1 fruit fly cellular context compared by ENCODE assay signal in the genomic region with DNA sequence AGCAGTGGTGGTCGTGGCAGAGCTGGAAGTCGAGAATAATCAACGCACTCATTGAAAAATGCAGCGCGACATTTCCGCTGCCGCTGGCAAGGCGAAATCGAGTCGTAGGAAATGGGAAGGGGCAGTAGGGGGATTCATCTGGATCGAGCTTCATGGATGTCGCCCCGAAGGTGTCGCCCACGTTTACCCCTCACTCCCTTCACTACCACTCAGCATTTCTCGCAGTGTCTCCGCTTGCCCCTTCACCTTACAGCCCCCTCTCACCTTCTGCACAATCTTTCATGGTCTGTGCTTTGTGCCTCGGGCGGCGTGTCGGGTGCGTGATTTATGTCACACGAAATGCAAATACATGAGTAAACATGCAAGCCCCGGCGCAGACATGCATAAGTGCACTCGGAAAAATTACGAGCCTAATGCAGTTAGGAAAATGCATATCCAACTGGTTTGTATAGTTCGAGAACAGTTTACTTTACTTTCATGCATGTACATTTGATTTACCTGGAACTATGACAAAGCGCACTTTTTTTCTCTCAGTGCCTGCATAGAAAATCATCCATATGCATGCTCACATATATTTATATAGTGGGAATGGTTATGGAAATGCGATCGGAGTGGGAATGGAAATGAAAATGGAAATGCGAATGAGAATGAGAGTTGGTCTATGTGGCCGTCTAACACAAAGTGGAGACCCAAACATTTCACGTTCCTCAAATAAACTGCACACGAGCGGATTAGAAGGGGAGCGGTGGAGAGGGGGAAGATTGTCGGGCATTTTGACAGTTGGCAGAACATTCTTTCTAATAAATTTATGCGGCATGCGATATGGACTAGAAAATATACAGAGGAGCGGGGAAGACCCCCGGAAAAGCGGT.
A peak's percentile ranks its signal among the peaks of the same experiment; 100 is the strongest.
TF ChIP-seq lines count a peak whose summit lies in the region.

No protein-coding gene starts in this region.

TF ChIP-seq in whole organism, embryonic, 481 proteins besides CTCF, POLR2A, EP300 and RAD21 (continued from another document and continues in another):
- TF ChIP-seq Mad (GFP tag; optimal IDR thresholded peaks at IDR 0.05; lab: Kevin White, UChicago) = peak; percentile 84
- peak; percentile 95 for TF ChIP-seq gsb-n (tag; optimal IDR thresholded peaks at IDR 0.05; lab: Kevin White, UChicago)
- no peak for TF ChIP-seq Hmx (GFP tag; optimal IDR thresholded peaks at IDR 0.05; lab: Kevin White, UChicago)
- peak; percentile 59 for TF ChIP-seq CG3163 (GFP tag; optimal IDR thresholded peaks at IDR 0.05; lab: Kevin White, UChicago)
- peak; percentile 88 for TF ChIP-seq CG18764 (GFP tag; optimal IDR thresholded peaks at IDR 0.05; lab: Kevin White, UChicago)
- TF ChIP-seq HLHmδ (GFP tag; optimal IDR thresholded peaks at IDR 0.05; lab: Kevin White, UChicago) = no peak
- peak; percentile 93 for TF ChIP-seq slp2 (GFP tag; optimal IDR thresholded peaks at IDR 0.05; lab: Kevin White, UChicago)
- TF ChIP-seq sqz (GFP tag; optimal IDR thresholded peaks at IDR 0.05; lab: Kevin White, UChicago) = peak; percentile 70
- peak; percentile 12 for TF ChIP-seq bigmax (GFP tag; optimal IDR thresholded peaks at IDR 0.05; lab: Kevin White, UChicago)
- TF ChIP-seq gem (tag; optimal IDR thresholded peaks at IDR 0.05; lab: Kevin White, UChicago) = peak; percentile 94
- TF ChIP-seq Hmr (GFP tag; optimal IDR thresholded peaks at IDR 0.05; lab: Kevin White, UChicago) = peak; percentile 22
- no peak for TF ChIP-seq hbn (GFP tag; IDR thresholded peaks at IDR 0.05; lab: Robert Waterston, UW; ENCODE audit: partially characterized antibody)
- TF ChIP-seq Dp (GFP tag; optimal IDR thresholded peaks at IDR 0.05; lab: Kevin White, UChicago) = no peak
- TF ChIP-seq ara (GFP tag; IDR thresholded peaks at IDR 0.05; lab: Robert Waterston, UW) = peak; percentile 95
- TF ChIP-seq Med (GFP tag; lab: Kevin White, UChicago) = peak; percentile 97
- TF ChIP-seq esg (GFP tag; conservative IDR thresholded peaks at IDR 0.05; lab: Robert Waterston, UW) = peak; percentile 80
- TF ChIP-seq corto (GFP tag; optimal IDR thresholded peaks at IDR 0.05; lab: Kevin White, UChicago) = no peak
- peak; percentile 57; the same call in 1 of the 2 replicates for TF ChIP-seq klu (GFP tag; IDR thresholded peaks at IDR 0.05; lab: Robert Waterston, UW)
- TF ChIP-seq mam (GFP tag; optimal IDR thresholded peaks at IDR 0.05; lab: Kevin White, UChicago) = peak; percentile 65
- no peak for TF ChIP-seq Doc3 (GFP tag; IDR thresholded peaks at IDR 0.05; lab: Robert Waterston, UW; ENCODE audit: partially characterized antibody)
- peak; percentile 88 for TF ChIP-seq Abd-B (GFP tag; optimal IDR thresholded peaks at IDR 0.05; lab: Kevin White, UChicago)
- peak; percentile 88 for TF ChIP-seq nau (GFP tag; optimal IDR thresholded peaks at IDR 0.05; lab: Kevin White, UChicago)
- no peak for TF ChIP-seq Kr (GFP tag; optimal IDR thresholded peaks at IDR 0.05; lab: Kevin White, UChicago)
- TF ChIP-seq Opbp (GFP tag; IDR thresholded peaks at IDR 0.05; lab: Robert Waterston, UW; ENCODE audit: partially characterized antibody) = 0 out of 3 replicates have a peak, but pooled peaks have one; percentile 42
- peak; percentile 25 for TF ChIP-seq CG12744 (GFP tag; optimal IDR thresholded peaks at IDR 0.05; lab: Kevin White, UChicago)
- no peak for TF ChIP-seq lov (optimal IDR thresholded peaks at IDR 0.05; lab: Kevin White, UChicago)
- TF ChIP-seq lov (GFP tag; IDR thresholded peaks at IDR 0.05; lab: Robert Waterston, UW) = peak; percentile 94
- peak; percentile 91 for TF ChIP-seq otp (GFP tag; IDR thresholded peaks at IDR 0.05; lab: Robert Waterston, UW)
- peak; percentile 65 for TF ChIP-seq CG9876 (GFP tag; optimal IDR thresholded peaks at IDR 0.05; lab: Kevin White, UChicago)
- peak; percentile 92 for TF ChIP-seq Drgx (GFP tag; IDR thresholded peaks at IDR 0.05; lab: Robert Waterston, UW)
- TF ChIP-seq CG9932 (GFP tag; IDR thresholded peaks at IDR 0.05; lab: Robert Waterston, UW) = no peak
- peak; percentile 56 for TF ChIP-seq sd (tag; optimal IDR thresholded peaks at IDR 0.05; lab: Kevin White, UChicago)
- peak; percentile 97 for TF ChIP-seq ATbp (GFP tag; optimal IDR thresholded peaks at IDR 0.05; lab: Kevin White, UChicago)
- peak; percentile 78 for TF ChIP-seq CG4360 (GFP tag; IDR thresholded peaks at IDR 0.05; lab: Robert Waterston, UW)
- peak; percentile 78 for TF ChIP-seq CG14441 (GFP tag; IDR thresholded peaks at IDR 0.05; lab: Robert Waterston, UW)
- TF ChIP-seq Oaz (GFP tag; IDR thresholded peaks at IDR 0.05; lab: Robert Waterston, UW) = peak; percentile 67
- peak; percentile 74 for TF ChIP-seq CG4328 (GFP tag; optimal IDR thresholded peaks at IDR 0.05; lab: Kevin White, UChicago)
- peak; percentile 91 for TF ChIP-seq dati (GFP tag; IDR thresholded peaks at IDR 0.05; lab: Robert Waterston, UW)
- TF ChIP-seq Side (GFP tag; optimal IDR thresholded peaks at IDR 0.05; lab: Kevin White, UChicago) = peak; percentile 81
- TF ChIP-seq CG4617 (GFP tag; optimal IDR thresholded peaks at IDR 0.05; lab: Kevin White, UChicago; ENCODE audit: borderline replicate concordance) = peak; percentile 74
- TF ChIP-seq CG4424 (GFP tag; optimal IDR thresholded peaks at IDR 0.05; lab: Kevin White, UChicago) = peak; percentile 93
- TF ChIP-seq CG6813 (GFP tag; optimal IDR thresholded peaks at IDR 0.05; lab: Kevin White, UChicago) = peak; percentile 78
- no peak for TF ChIP-seq Tbp (GFP tag; optimal IDR thresholded peaks at IDR 0.05; lab: Kevin White, UChicago)
- no peak for TF ChIP-seq al (GFP tag; IDR thresholded peaks at IDR 0.05; lab: Robert Waterston, UW)
- peak; percentile 88 for TF ChIP-seq CG7556 (GFP tag; optimal IDR thresholded peaks at IDR 0.05; lab: Kevin White, UChicago)
- TF ChIP-seq ato (GFP tag; IDR thresholded peaks at IDR 0.05; lab: Robert Waterston, UW; ENCODE audit: partially characterized antibody) = no peak
- TF ChIP-seq CHES-1-like (GFP tag; optimal IDR thresholded peaks at IDR 0.05; lab: Kevin White, UChicago) = peak; percentile 55
- TF ChIP-seq Fer1 (GFP tag; optimal IDR thresholded peaks at IDR 0.05; lab: Kevin White, UChicago) = peak; percentile 34
- peak; percentile 90 for TF ChIP-seq ranshi (GFP tag; IDR thresholded peaks at IDR 0.05; lab: Robert Waterston, UW)
- peak; percentile 84 for TF ChIP-seq B-H1 (GFP tag; IDR thresholded peaks at IDR 0.05; lab: Robert Waterston, UW)
- TF ChIP-seq Dfd (GFP tag; optimal IDR thresholded peaks at IDR 0.05; lab: Kevin White, UChicago) = no peak
- no peak for TF ChIP-seq HLH4C (GFP tag; IDR thresholded peaks at IDR 0.05; lab: Robert Waterston, UW; ENCODE audit: partially characterized antibody)
- TF ChIP-seq Stat92E (GFP tag; optimal IDR thresholded peaks at IDR 0.05; lab: Kevin White, UChicago) = peak in 1 of 3 experiments; percentile 90
- peak; percentile 92 for TF ChIP-seq CG11093 (GFP tag; IDR thresholded peaks at IDR 0.05; lab: Robert Waterston, UW)
- TF ChIP-seq NFAT (GFP tag; IDR thresholded peaks at IDR 0.05; lab: Robert Waterston, UW) = peak; percentile 36; the same call in 1 of the 2 replicates
- TF ChIP-seq CG7786 (GFP tag; optimal IDR thresholded peaks at IDR 0.05; lab: Kevin White, UChicago) = peak; percentile 70
- peak; percentile 88 for TF ChIP-seq CG33213 (GFP tag; optimal IDR thresholded peaks at IDR 0.05; lab: Kevin White, UChicago)
- TF ChIP-seq yki (optimal IDR thresholded peaks at IDR 0.05; lab: Kevin White, UChicago) = no peak
- TF ChIP-seq fd102C (GFP tag; optimal IDR thresholded peaks at IDR 0.05; lab: Kevin White, UChicago) = no peak
- no peak for TF ChIP-seq Hr39 (optimal IDR thresholded peaks at IDR 0.05; lab: Kevin White, UChicago)
- peak; percentile 83 for TF ChIP-seq CG30431 (GFP tag; optimal IDR thresholded peaks at IDR 0.05; lab: Kevin White, UChicago)
- peak; percentile 91 for TF ChIP-seq peb (GFP tag; IDR thresholded peaks at IDR 0.05; lab: Robert Waterston, UW)
- TF ChIP-seq h (optimal IDR thresholded peaks at IDR 0.05; lab: Kevin White, UChicago) = no peak
- peak; percentile 95 for TF ChIP-seq p53 (GFP tag; optimal IDR thresholded peaks at IDR 0.05; lab: Kevin White, UChicago)
- peak; percentile 86 to 92 for TF ChIP-seq dpn (GFP tag; optimal IDR thresholded peaks at IDR 0.05; lab: Kevin White, UChicago)
- no peak for TF ChIP-seq pan (optimal IDR thresholded peaks at IDR 0.05; lab: Kevin White, UChicago)
- TF ChIP-seq pan (GFP tag; optimal IDR thresholded peaks at IDR 0.05 in 1 of 2, IDR thresholded peaks at IDR 0.05 in 1 of 2) = peak in 1 of 2 experiments; percentile 88
- TF ChIP-seq CG13624 (GFP tag; optimal IDR thresholded peaks at IDR 0.05; lab: Kevin White, UChicago) = peak; percentile 52
- TF ChIP-seq CG17912 (GFP tag; optimal IDR thresholded peaks at IDR 0.05; lab: Kevin White, UChicago) = peak; percentile 51
- TF ChIP-seq danr (GFP tag; IDR thresholded peaks at IDR 0.05; lab: Robert Waterston, UW) = peak; percentile 83
- TF ChIP-seq CG10267 (tag; optimal IDR thresholded peaks at IDR 0.05; lab: Kevin White, UChicago) = peak; percentile 83
- TF ChIP-seq Blimp-1 (GFP tag; optimal IDR thresholded peaks at IDR 0.05; lab: Kevin White, UChicago) = peak; percentile 97
- peak; percentile 37 for TF ChIP-seq BtbVII (GFP tag; optimal IDR thresholded peaks at IDR 0.05; lab: Kevin White, UChicago)
- TF ChIP-seq Asciz (GFP tag; optimal IDR thresholded peaks at IDR 0.05; lab: Kevin White, UChicago) = peak; percentile 96
- peak; percentile 89 for TF ChIP-seq ind (GFP tag; optimal IDR thresholded peaks at IDR 0.05; lab: Kevin White, UChicago)
- TF ChIP-seq zfh2 (GFP tag; optimal IDR thresholded peaks at IDR 0.05; lab: Kevin White, UChicago) = no peak
- TF ChIP-seq PHDP (tag; optimal IDR thresholded peaks at IDR 0.05; lab: Kevin White, UChicago) = peak; percentile 89
- peak; percentile 57 for TF ChIP-seq Myb (GFP tag; optimal IDR thresholded peaks at IDR 0.05; lab: Kevin White, UChicago)
- TF ChIP-seq B-H2 (GFP tag; optimal IDR thresholded peaks at IDR 0.05; lab: Kevin White, UChicago) = no peak
- TF ChIP-seq Taf1 (GFP tag; IDR thresholded peaks at IDR 0.05; lab: Robert Waterston, UW) = no peak; the same call in 1 of the 2 replicates
- TF ChIP-seq CG7357 (GFP tag; IDR thresholded peaks at IDR 0.05; lab: Robert Waterston, UW) = peak; percentile 83
- TF ChIP-seq Lim3 (GFP tag; IDR thresholded peaks at IDR 0.05; lab: Robert Waterston, UW) = peak; percentile 82
- peak; percentile 14; the same call in 1 of the 2 replicates for TF ChIP-seq CG32532 (GFP tag; IDR thresholded peaks at IDR 0.05; lab: Robert Waterston, UW)
- TF ChIP-seq CG12104 (GFP tag; optimal IDR thresholded peaks at IDR 0.05; lab: Kevin White, UChicago) = peak; percentile 72
- peak; percentile 89 for TF ChIP-seq CG8290 (GFP tag; optimal IDR thresholded peaks at IDR 0.05; lab: Kevin White, UChicago)
- TF ChIP-seq CG8290 (tag; optimal IDR thresholded peaks at IDR 0.05; lab: Kevin White, UChicago) = peak; percentile 63 to 89
- no peak for TF ChIP-seq Elba2 (GFP tag; optimal IDR thresholded peaks at IDR 0.05; lab: Kevin White, UChicago)
- TF ChIP-seq D (optimal IDR thresholded peaks at IDR 0.05; lab: Kevin White, UChicago) = no peak
- TF ChIP-seq D (GFP tag; optimal IDR thresholded peaks at IDR 0.05; lab: Kevin White, UChicago) = peak; percentile 96
- TF ChIP-seq CG6791 (GFP tag; IDR thresholded peaks at IDR 0.05; lab: Robert Waterston, UW; ENCODE audit: partially characterized antibody) = no peak; the same call in 2 of the 3 replicates
- peak; percentile 77 for TF ChIP-seq Spps (tag; optimal IDR thresholded peaks at IDR 0.05; lab: Kevin White, UChicago)
- TF ChIP-seq ash1 (GFP tag; optimal IDR thresholded peaks at IDR 0.05; lab: Kevin White, UChicago) = no peak
- TF ChIP-seq CG15073 (GFP tag; optimal IDR thresholded peaks at IDR 0.05; lab: Kevin White, UChicago) = peak; percentile 66
- TF ChIP-seq fu2 (GFP tag; optimal IDR thresholded peaks at IDR 0.05; lab: Kevin White, UChicago) = peak; percentile 39
- TF ChIP-seq Usf (GFP tag; optimal IDR thresholded peaks at IDR 0.05; lab: Kevin White, UChicago) = peak; percentile 38
- TF ChIP-seq Dip2 (GFP tag; IDR thresholded peaks at IDR 0.05; lab: Robert Waterston, UW) = no peak
- TF ChIP-seq Hsf (GFP tag; optimal IDR thresholded peaks at IDR 0.05; lab: Kevin White, UChicago) = peak; percentile 86
- TF ChIP-seq CG17328 (GFP tag; IDR thresholded peaks at IDR 0.05; lab: Robert Waterston, UW) = peak; percentile 94
- TF ChIP-seq HLH3B (GFP tag; IDR thresholded peaks at IDR 0.05; lab: Robert Waterston, UW) = peak; percentile 95
- TF ChIP-seq CG6175 (GFP tag; IDR thresholded peaks at IDR 0.05; lab: Robert Waterston, UW) = no peak; the same call in 2 of the 3 replicates
- peak; percentile 96 for TF ChIP-seq crol (GFP tag; IDR thresholded peaks at IDR 0.05; lab: Robert Waterston, UW)
- peak; percentile 80 for TF ChIP-seq tx (GFP tag; optimal IDR thresholded peaks at IDR 0.05; lab: Kevin White, UChicago)
- TF ChIP-seq br (optimal IDR thresholded peaks at IDR 0.05; lab: Kevin White, UChicago) = no peak
- TF ChIP-seq CG4282 (GFP tag; optimal IDR thresholded peaks at IDR 0.05; lab: Kevin White, UChicago) = peak; percentile 65
- peak; percentile 66 for TF ChIP-seq CG11560 (tag; IDR thresholded peaks at IDR 0.05; lab: Robert Waterston, UW)
- TF ChIP-seq CG18619 (GFP tag; optimal IDR thresholded peaks at IDR 0.05; lab: Kevin White, UChicago) = peak; percentile 71
- peak; percentile 90 for TF ChIP-seq CG12391 (tag; optimal IDR thresholded peaks at IDR 0.05; lab: Kevin White, UChicago)
- TF ChIP-seq shn (GFP tag; optimal IDR thresholded peaks at IDR 0.05; lab: Kevin White, UChicago) = peak; percentile 81
- no peak for TF ChIP-seq CG34224 (GFP tag; IDR thresholded peaks at IDR 0.05; lab: Robert Waterston, UW; ENCODE audit: partially characterized antibody)
- TF ChIP-seq ro (GFP tag; IDR thresholded peaks at IDR 0.05; lab: Robert Waterston, UW) = peak; percentile 73
- TF ChIP-seq Jarid2 (GFP tag; optimal IDR thresholded peaks at IDR 0.05; lab: Kevin White, UChicago) = peak; percentile 62
- TF ChIP-seq HLH54F (GFP tag; optimal IDR thresholded peaks at IDR 0.05; lab: Kevin White, UChicago) = peak; percentile 51
- no peak for TF ChIP-seq CG3995 (GFP tag; optimal IDR thresholded peaks at IDR 0.05; lab: Kevin White, UChicago)
- TF ChIP-seq CG16813 (GFP tag; IDR thresholded peaks at IDR 0.05; lab: Robert Waterston, UW; ENCODE audit: partially characterized antibody) = no peak
- peak; percentile 47 for TF ChIP-seq CG2116 (GFP tag; optimal IDR thresholded peaks at IDR 0.05; lab: Kevin White, UChicago)
- no peak for TF ChIP-seq CG7928 (GFP tag; optimal IDR thresholded peaks at IDR 0.05; lab: Kevin White, UChicago)
- no peak for TF ChIP-seq insv (GFP tag; optimal IDR thresholded peaks at IDR 0.05; lab: Kevin White, UChicago)
- TF ChIP-seq CG1602 (GFP tag; optimal IDR thresholded peaks at IDR 0.05; lab: Kevin White, UChicago) = peak; percentile 90
- TF ChIP-seq CG9215 (GFP tag; IDR thresholded peaks at IDR 0.05; lab: Robert Waterston, UW) = peak; percentile 66
- TF ChIP-seq fd64A (GFP tag; optimal IDR thresholded peaks at IDR 0.05; lab: Kevin White, UChicago) = peak; percentile 94
